Fruit fly (Drosophila melanogaster) ovary, adult (tissue): ENCODE measurements around the gene CG15535.

Experiments used
- CG17801 ChIP-seq: fragments of 200-800 bp; optimal IDR thresholded peaks from 2 replicates; lab custom pipeline; 2019; ENCODE audit warnings: missing biosample characterization, mild to moderate bottlenecking, missing genetic modification characterization, moderate library complexity; ENCODE audit not compliant: partially characterized antibody

CG15535 gene

DNA sequence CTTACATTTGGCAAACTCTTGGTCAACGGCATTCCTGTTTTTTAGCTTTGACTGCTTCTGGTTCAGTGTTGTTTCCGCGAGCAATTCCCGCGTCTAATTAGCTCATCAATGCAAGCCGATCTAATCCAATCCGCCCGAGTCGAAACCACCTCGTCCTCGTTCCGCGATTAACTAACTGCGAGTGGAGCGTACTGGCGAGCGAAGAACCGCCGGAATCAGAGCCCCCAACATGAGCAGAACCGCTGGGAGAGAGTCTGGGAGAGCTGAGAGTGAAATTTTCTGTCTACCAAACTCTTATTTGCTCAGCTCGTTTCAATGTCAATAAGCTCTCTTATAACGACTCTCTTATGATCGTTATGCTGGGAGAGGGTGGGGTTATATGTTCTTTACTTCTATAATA is 26.5 kb upstream of the CG15535 start:
- peak; percentile 67 for TF ChIP-seq CG17801 (GFP tag; lab: Kevin White, UChicago)

DNA sequence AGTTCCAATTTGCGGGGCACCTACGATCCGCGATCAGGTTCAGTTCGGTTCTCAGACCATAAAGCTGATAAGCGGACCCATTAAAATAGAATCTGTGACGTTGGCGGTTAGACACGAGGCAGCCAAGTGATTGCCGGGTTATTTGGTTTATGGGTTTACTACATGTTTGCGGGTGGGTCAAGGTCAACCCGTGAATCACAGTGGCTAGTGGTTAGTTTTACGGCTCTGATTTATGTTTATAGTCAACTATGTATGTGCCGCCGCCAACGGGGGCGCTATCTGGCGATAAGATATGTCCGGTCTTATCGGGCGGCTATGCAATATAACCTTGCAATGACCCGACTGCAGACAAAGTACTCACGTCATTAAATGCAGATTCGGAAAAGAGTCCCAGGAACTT is 25.7 kb upstream of the CG15535 start:
- TF ChIP-seq CG17801 (GFP tag; lab: Kevin White, UChicago), result no peak

DNA sequence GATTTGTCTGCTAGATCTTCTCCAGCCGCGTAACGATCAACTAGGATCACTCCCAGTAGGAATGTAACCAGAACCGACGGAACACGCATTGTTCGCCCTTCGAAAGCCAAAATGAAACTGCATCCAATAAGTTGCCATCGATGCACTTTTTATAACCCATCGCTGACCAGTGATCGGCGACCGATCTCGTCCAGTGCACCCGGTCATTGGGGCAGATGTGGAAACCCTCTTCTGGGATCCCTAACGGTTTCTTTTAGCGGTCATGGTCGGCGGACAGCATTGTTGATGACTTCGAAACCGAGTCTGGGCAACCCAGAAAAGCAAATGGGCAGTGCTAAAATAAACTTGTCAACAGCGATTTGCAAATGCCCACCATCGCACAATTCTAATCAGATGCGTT is 21.2 kb upstream of the CG15535 start, which contains the start of gene Osi23:
Osi23 (minus strand) TSS at position 101 of the 400 bp plus-strand sequence.
- TF ChIP-seq CG17801 (GFP tag; lab: Kevin White, UChicago), result no peak

DNA sequence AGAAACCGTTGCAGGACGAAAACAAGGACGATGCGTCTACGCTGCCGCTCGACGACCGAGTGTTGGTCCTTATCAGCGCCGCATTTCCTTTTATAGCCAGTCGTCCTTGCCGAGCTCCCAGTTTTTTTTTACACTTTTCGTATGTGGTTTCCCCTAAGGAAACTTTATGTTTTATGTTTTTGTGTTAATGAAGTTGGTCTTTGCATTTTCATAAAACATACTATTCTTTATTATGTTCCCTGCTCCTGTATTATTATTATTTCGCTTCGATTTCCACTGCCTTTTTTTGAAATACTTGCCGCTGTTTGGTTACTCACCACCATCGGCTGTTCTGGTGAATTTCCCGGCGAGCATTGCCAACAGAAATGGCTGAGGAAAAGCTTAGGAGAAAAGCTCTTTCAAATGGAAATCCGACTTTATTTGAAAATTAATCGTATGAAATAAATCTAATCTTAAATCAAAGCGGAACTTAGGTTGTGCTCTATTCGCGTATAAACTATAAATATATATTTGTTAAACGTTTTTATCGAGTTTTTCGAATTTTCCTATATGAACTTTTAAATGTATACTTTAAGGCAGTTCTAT is 19.9 kb upstream of the CG15535 start, which contains the start of gene CG15537:
CG15537 (minus strand) TSS at position 51 of the 585 bp plus-strand sequence.
- no peak for TF ChIP-seq CG17801 (GFP tag; lab: Kevin White, UChicago)

DNA sequence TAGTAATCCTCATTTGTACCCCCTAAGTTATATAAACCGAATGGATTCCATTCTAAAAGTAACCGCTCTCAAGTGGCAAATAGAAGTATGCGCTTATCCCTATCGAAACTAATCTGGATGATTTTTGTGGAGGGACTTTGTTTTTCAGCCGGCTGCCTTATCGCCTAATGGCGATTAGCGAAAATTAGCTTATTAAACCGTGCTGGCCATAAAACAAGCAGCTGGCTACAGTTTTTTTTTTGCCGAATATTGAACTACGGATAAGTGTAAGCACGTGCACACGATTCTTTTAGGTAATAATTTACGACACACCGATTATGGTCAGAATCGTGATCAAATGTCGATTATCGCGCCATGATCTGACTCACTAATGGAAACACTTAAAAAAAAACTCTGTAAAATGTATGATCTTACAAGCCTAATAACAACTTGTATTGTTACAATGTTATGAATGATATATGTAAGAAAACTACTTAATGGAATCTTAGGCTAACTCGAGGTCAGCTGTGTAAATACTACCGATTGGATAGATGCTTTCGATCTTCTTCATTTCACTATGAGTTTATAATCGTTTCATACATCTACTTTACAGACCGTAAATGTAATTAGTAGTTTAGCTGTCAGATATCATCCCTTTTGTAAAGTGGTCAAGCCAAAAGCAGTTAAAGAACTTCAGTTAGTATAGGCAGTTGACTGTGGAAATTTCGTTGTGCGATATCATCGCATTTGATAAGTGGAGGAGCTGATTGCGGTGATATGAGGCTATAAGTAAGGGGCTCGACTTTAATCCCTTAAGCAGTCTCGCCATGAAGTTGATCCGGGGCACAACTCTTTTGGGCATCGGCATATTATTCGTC is 7.8 kb upstream of the CG15535 start, which contains the start of gene CG15534:
CG15534 (plus strand) TSS at position 807 of the 857 bp plus-strand sequence.
- TF ChIP-seq CG17801 (GFP tag; lab: Kevin White, UChicago), result no peak

DNA sequence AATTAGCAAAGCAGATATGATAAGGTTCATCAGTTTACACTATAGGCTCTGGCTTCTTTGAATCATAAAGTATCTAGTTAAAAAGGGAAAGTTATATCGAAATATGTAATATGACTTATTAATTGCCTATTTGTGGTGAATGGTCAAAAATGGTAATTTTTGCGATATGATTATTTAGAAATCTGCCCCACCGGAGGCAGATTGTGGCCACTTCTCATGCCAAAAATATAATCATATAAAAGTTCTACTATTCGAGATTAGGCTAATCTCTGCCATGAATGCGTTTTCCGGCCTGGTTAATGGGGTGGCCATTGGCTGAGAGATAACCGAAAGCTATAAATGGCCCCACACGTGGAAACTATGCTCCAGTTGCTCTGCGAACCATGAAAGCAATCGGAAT is 4.7 kb upstream of the CG15535 start, which contains the start of gene CG15533:
CG15533 (plus strand) TSS at position 362 of the 400 bp plus-strand sequence.
- no peak for TF ChIP-seq CG17801 (GFP tag; lab: Kevin White, UChicago)

DNA sequence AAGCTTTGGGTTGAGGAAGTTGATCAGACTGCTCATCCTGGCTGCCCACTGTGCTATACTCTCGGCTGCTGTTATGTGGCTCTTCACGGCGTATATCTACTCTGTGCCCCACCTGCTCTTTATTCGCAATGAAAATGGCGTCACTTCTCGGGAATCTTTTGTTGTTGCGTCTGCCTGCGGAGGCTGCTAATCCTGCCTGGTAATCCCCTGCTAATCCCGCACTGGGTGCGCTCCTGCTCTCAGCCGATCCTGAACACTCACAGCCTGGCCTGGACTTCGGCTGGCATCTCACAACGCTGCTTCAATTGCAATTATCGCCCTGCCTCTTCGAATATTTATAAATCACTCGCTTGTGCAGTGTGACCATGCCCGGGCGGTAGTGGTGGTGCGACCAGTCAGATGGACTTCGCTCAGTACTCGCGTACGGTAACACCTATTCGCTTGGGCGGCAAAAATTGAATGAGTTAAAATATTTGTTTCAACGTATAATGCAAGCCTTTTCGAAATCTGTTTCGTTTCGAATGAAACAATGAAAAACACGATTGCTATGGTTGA is 4.2 kb upstream of the CG15535 start, which contains the start of gene CG2218:
CG2218 (minus strand) TSS at position 472 of the 555 bp plus-strand sequence.
- TF ChIP-seq CG17801 (GFP tag; lab: Kevin White, UChicago), result peak; percentile 32

DNA sequence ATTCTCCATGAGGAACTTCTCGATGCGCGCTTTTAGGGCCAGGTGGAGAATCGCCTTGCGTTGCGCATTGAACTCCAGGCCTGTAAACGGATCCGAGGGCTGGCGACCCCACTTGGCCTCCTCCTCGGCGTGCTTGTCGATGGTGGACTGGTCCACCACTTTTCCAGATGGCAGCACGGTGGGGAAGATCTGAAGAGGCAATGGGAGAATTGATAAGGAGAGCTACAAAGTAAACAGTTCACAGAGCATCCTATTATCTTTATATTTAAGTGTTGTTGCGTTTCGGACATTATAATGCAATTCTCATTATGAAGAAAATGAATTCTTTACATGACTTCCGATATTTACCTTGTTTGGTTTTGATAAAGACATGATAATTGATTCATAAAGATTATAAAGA is 2.9 kb upstream of the CG15535 start:
- no peak for TF ChIP-seq CG17801 (GFP tag; lab: Kevin White, UChicago)

DNA sequence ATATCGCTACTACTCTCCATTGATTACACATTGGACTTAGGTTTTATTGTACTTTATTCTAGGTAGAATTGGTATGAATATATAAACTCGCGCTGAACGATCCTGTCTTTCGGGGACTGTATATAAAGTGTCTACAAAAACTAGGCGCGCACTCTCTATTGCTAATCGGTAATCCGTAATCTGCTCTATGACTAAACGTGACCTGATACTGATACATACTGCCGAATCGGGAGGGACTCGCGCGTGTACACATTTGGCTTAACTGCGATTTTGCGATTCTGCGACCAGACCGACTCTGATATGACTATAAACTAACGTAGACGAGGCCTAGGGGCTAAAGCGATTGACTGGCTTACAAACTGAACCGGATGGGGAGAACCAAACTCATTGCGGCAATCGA is 1.9 kb upstream of the CG15535 start:
- no peak for TF ChIP-seq CG17801 (GFP tag; lab: Kevin White, UChicago)

DNA sequence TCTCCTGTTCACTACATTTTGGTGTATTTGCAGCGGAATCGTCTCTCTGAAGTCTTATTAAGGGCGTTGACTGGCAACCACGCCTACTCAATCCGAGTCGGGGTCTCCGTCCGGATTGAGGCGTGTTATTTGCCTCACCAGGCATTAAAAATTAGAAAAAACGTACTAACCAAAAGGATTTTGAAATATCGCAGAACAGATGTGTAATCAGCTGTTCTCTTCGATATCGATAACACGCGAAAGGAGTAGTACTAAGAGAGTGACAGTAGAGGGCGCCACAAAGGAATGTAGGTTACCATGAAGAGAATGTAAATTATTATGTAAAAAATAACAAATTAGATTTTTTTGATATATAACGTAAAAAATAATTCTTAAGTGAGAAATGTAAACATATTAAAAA is 1.3 kb upstream of the CG15535 start, which contains the start of gene CG15536:
CG15536 (minus strand) TSS at position 170 of the 400 bp plus-strand sequence.
- TF ChIP-seq CG17801 (GFP tag; lab: Kevin White, UChicago), result no peak

DNA sequence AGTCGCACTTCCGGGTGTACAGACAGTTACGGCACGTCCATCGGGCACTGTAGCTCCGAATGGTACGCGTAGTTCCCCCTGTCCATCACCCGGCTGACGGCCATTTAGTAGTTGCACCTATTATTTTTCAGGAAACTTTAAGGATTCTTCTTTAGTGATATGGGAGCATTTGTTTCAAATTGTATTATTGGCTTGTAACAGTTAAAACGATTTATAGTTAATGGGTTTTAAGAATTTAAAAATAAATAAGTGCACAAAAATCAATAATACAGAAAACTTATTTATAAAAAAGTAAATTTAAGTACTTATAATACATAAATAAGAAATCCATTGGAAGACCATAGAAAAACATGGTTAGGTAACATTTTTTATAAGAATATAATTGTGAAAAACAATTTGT is 858 bp downstream of the CG15535 start, which contains the start of the genes CG2217 and CG42740:
CG2217 (minus strand) TSS at position 101 of the 400 bp plus-strand sequence.
CG42740 (minus strand) TSS at position 101 of the 400 bp plus-strand sequence.
- no peak for TF ChIP-seq CG17801 (GFP tag; lab: Kevin White, UChicago)

DNA sequence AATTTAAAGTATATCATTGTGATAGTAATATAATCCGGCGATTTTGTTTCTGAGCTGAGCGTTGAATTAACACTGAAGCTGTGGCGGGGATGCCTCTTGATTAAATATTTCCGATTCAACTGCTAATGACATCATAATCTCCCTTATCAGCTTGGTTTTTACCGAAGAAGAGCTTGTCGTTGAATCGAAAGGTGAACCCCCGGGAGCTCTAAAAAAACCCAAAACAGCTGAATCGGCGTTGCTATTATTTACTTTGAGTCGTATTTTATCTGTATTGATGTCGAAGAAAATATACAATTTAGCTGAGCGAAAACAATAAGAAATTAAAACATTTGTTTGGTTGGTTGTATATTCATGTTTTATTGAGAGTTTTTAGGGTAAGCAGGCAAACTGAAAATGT is 4.5 kb downstream of the CG15535 start:
- no peak for TF ChIP-seq CG17801 (GFP tag; lab: Kevin White, UChicago)

DNA sequence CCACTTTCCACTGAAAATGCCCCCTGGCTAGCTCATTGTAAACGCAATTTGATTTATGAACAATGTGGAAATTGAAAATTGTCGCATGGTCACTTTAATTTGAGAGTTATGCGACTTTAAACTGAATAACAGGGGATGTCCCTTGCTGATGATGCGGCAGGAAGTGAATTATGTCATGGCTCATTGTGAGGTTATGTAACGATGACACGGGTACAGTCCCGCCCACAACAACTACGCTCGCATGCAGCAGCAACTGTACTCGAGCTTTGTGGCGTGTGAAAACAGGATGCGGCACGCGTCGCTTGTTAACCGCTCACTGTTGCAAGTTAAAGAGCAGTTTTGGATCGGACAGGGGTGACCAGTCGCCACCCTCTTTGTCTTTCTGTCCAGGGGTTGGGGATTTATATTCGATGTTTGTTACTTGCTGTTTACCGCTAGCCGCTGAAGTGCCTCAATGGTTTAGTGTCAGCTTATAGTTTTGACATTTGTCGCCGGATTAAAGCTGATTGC is 6.9 kb downstream of the CG15535 start:
- TF ChIP-seq CG17801 (GFP tag; lab: Kevin White, UChicago), result no peak

DNA sequence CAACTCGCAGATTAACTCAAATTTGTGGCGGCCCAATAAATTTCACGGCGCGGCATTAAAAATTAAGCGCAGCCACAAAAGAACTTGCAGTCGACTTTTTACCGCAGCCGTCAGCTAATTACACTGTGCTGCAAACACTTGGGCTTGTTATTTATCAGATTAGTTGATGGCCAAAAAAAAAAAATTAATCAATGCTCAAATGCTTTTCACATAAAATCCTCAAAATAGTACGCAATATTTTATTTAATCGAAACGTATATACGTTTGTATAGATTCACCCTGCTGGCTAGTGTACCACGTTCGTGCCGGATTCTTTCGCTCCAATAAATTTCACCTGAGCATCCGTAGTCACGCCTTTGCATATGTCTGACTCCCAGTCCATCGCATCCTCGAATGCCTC is 9.9 kb downstream of the CG15535 start:
- TF ChIP-seq CG17801 (GFP tag; lab: Kevin White, UChicago), result no peak

DNA sequence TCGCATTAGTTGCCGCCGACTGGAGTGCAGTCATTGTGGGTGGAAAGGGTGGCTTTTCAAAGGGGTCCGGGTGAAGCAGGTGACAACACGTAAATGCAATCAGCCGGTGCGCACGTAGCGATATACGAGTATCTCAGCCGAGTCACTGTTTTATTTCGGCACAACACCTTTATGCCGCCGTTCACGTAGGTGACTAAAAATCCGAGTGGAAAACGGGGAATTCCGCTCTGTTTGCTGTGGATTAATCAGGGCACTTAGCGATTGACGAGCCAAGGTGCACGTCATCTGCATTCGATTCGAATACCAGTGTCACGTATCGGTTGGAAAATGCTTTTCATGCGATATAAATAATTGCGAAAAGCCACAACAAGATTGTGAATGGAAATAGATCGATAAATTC is 17.2 kb downstream of the CG15535 start:
- no peak for TF ChIP-seq CG17801 (GFP tag; lab: Kevin White, UChicago)
